Fruit fly (Drosophila melanogaster) whole organism, embryonic: Measurements from ENCODE around the gene CG7289.

Source experiments
- Abd-B ChIP-seq: fragments of 200-800 bp; sonication (Bioruptor generic); optimal IDR thresholded peaks from 2 replicates; lab custom pipeline; 2018; ENCODE audit warnings: missing biosample characterization, mild to moderate bottlenecking, missing genetic modification characterization, moderate library complexity
- CG10979 ChIP-seq: fragments of 200-800 bp; sonication (Bioruptor generic); optimal IDR thresholded peaks from 2 replicates; lab custom pipeline; 2018; ENCODE audit warnings: missing biosample characterization, mild to moderate bottlenecking, missing genetic modification characterization, moderate library complexity
- CG13296 ChIP-seq: fragments of 200-800 bp; sonication (Bioruptor generic); optimal IDR thresholded peaks from 3 replicates; lab custom pipeline; 2018; ENCODE audit warnings: missing biosample characterization, mild to moderate bottlenecking, missing genetic modification characterization
- CG13624 ChIP-seq: fragments of 200-800 bp; sonication (Bioruptor generic); optimal IDR thresholded peaks from 2 replicates; lab custom pipeline; 2016; ENCODE audit warnings: missing biosample characterization, missing genetic modification characterization
- CG14965 ChIP-seq: fragments of 200-800 bp; sonication (Bioruptor generic); optimal IDR thresholded peaks from 2 replicates; lab custom pipeline; 2016; ENCODE audit warnings: missing biosample characterization, missing genetic modification characterization, borderline replicate concordance
- CG15514 ChIP-seq: fragments of 200-800 bp; sonication (Bioruptor generic); optimal IDR thresholded peaks from 3 replicates; lab custom pipeline; 2017; ENCODE audit warnings: missing biosample characterization, missing genetic modification characterization, mild to moderate bottlenecking, moderate library complexity, missing genetic modification reagents
- CG17829 ChIP-seq: fragments of 200-800 bp; optimal IDR thresholded peaks from 2 replicates; lab custom pipeline; 2019; ENCODE audit warnings: missing biosample characterization, mild to moderate bottlenecking, missing genetic modification characterization, moderate library complexity
- CG6765 ChIP-seq: fragments of 200-800 bp; sonication (Bioruptor generic); optimal IDR thresholded peaks from 3 replicates; lab custom pipeline; 2017; ENCODE audit warnings: missing biosample characterization, mild to moderate bottlenecking, missing genetic modification characterization
- D19B ChIP-seq: fragments of 200-800 bp; sonication (Bioruptor generic); optimal IDR thresholded peaks from 2 replicates; lab custom pipeline; 2017; ENCODE audit warnings: missing biosample characterization, mild to moderate bottlenecking, missing genetic modification characterization
- Dbx ChIP-seq: fragments of 200-800 bp; sonication (Bioruptor generic); IDR thresholded peaks from 3 replicates; pipeline ENCODE4 v1.3.6; 2022; ENCODE audit warnings: missing biosample characterization, missing genetic modification characterization
- Dfd ChIP-seq, 2 experiments: fragments of >200 bp; optimal IDR thresholded peaks; 2 replicates each; lab custom pipeline; 2017; ENCODE audit warnings: missing biosample characterization in 2 of 2, missing genetic modification characterization in 2 of 2
- Doc3 ChIP-seq: fragments of 200-800 bp; sonication (Bioruptor generic); IDR thresholded peaks from 3 replicates; pipeline ENCODE4 v1.3.6; 2022; ENCODE audit warnings: missing biosample characterization, missing genetic modification characterization; ENCODE audit not compliant: partially characterized antibody
- Dp ChIP-seq: fragments of 200-800 bp; sonication (Bioruptor generic); optimal IDR thresholded peaks from 2 replicates; lab custom pipeline; 2018; ENCODE audit warnings: missing biosample characterization, mild to moderate bottlenecking, missing genetic modification characterization, moderate library complexity
- Drgx ChIP-seq: fragments of 200-800 bp; sonication (Bioruptor generic); IDR thresholded peaks from 2 replicates; pipeline ENCODE4 v1.3.6; 2022; ENCODE audit warnings: missing biosample characterization, missing genetic modification characterization
- Ets97D ChIP-seq: fragments of 200-800 bp; sonication (Bioruptor generic); optimal IDR thresholded peaks from 3 replicates; lab custom pipeline; 2016; ENCODE audit warnings: missing biosample characterization, missing genetic modification characterization
- Gug ChIP-seq: fragments of 200-800 bp; sonication (Bioruptor generic); IDR thresholded peaks from 4 replicates; pipeline ENCODE4 v1.3.6; 2022; ENCODE audit warnings: missing biosample characterization, missing genetic modification characterization
- H2.0 ChIP-seq: fragments of 200-800 bp; sonication (Bioruptor generic); IDR thresholded peaks from 2 replicates; pipeline ENCODE4 v1.3.6; 2022; ENCODE audit warnings: missing biosample characterization, missing genetic modification characterization
- Hr3 ChIP-seq: fragments of 200-800 bp; sonication (Bioruptor generic); optimal IDR thresholded peaks from 3 replicates; lab custom pipeline; 2016; ENCODE audit warnings: missing biosample characterization, missing genetic modification characterization
- MESR4 ChIP-seq: fragments of 200-800 bp; sonication (Bioruptor generic); optimal IDR thresholded peaks from 2 replicates; lab custom pipeline; 2018; ENCODE audit warnings: missing biosample characterization, mild to moderate bottlenecking, missing genetic modification characterization, moderate library complexity
- Nf-YC ChIP-seq: fragments of 200-800 bp; optimal IDR thresholded peaks from 3 replicates; lab custom pipeline; 2019; ENCODE audit warnings: missing biosample characterization, mild to moderate bottlenecking, missing genetic modification characterization, moderate library complexity
- Opbp ChIP-seq: fragments of 200-800 bp; sonication (Bioruptor generic); IDR thresholded peaks from 3 replicates; pipeline ENCODE4 v1.3.6; 2022; ENCODE audit warnings: missing biosample characterization, missing genetic modification characterization; ENCODE audit not compliant: partially characterized antibody
- Scr ChIP-seq: fragments of 200-800 bp; sonication (Bioruptor generic); IDR thresholded peaks from 2 replicates; pipeline ENCODE4 v1.3.6; 2022; ENCODE audit warnings: missing biosample characterization, missing genetic modification characterization; ENCODE audit not compliant: partially characterized antibody
- Xbp1 ChIP-seq: fragments of 200-800 bp; sonication (Bioruptor generic); optimal IDR thresholded peaks from 3 replicates; lab custom pipeline; 2016; ENCODE audit warnings: missing biosample characterization, mild to moderate bottlenecking, missing genetic modification characterization
- YL-1 ChIP-seq: fragments of 200-800 bp; sonication (Bioruptor generic); optimal IDR thresholded peaks from 3 replicates; lab custom pipeline; 2017; ENCODE audit warnings: missing biosample characterization, mild to moderate bottlenecking, missing genetic modification characterization
- cato ChIP-seq: fragments of 200-800 bp; sonication (Bioruptor generic); optimal IDR thresholded peaks from 2 replicates; lab custom pipeline; 2016; ENCODE audit warnings: missing biosample characterization, missing genetic modification characterization, borderline replicate concordance
- chinmo ChIP-seq: fragments of 200-800 bp; sonication (Bioruptor generic); IDR thresholded peaks from 4 replicates; pipeline ENCODE4 v1.3.6; 2022; ENCODE audit warnings: missing biosample characterization, missing genetic modification characterization; ENCODE audit not compliant: partially characterized antibody
- chn ChIP-seq: fragments of 200-800 bp; sonication (Bioruptor generic); optimal IDR thresholded peaks from 2 replicates; lab custom pipeline; 2016; ENCODE audit warnings: missing biosample characterization, missing genetic modification characterization
- ci ChIP-seq: fragments of 200-800 bp; sonication (Bioruptor generic); IDR thresholded peaks from 3 replicates; pipeline ENCODE4 v1.3.6; 2022; ENCODE audit warnings: missing biosample characterization, missing genetic modification characterization
- dan ChIP-seq: fragments of 200-800 bp; sonication (Bioruptor generic); IDR thresholded peaks from 2 replicates; pipeline ENCODE4 v1.3.6; 2022; ENCODE audit warnings: missing biosample characterization, missing genetic modification characterization
- grau ChIP-seq: fragments of 200-800 bp; optimal IDR thresholded peaks from 3 replicates; lab custom pipeline; 2019; ENCODE audit warnings: missing biosample characterization, mild to moderate bottlenecking, missing genetic modification characterization, moderate library complexity
- gsb ChIP-seq: fragments of 200-800 bp; sonication (Bioruptor generic); IDR thresholded peaks from 2 replicates; pipeline ENCODE4 v1.3.6; 2022; ENCODE audit warnings: missing biosample characterization, missing genetic modification characterization
- lilli ChIP-seq: fragments of 200-800 bp; sonication (Bioruptor generic); optimal IDR thresholded peaks from 3 replicates; lab custom pipeline; 2016; ENCODE audit warnings: missing biosample characterization, missing genetic modification characterization
- mld ChIP-seq: fragments of 200-800 bp; sonication (Bioruptor generic); IDR thresholded peaks from 3 replicates; pipeline ENCODE4 v1.3.6; 2022; ENCODE audit warnings: missing biosample characterization, missing genetic modification characterization; ENCODE audit not compliant: partially characterized antibody
- phol ChIP-seq: fragments of 200-800 bp; sonication (Bioruptor generic); optimal IDR thresholded peaks from 3 replicates; lab custom pipeline; 2018; ENCODE audit warnings: missing biosample characterization, mild to moderate bottlenecking, missing genetic modification characterization, moderate library complexity
- sc ChIP-seq, 3 experiments: fragments of >200 bp in 2 of 3; fragments of 200-800 bp in 1 of 3; sonication (Bioruptor generic) in 1 of 3; optimal IDR thresholded peaks; 2 replicates in 2 of 3; 3 replicates in 1 of 3; lab custom pipeline; 2017; ENCODE audit warnings: mild to moderate bottlenecking in 1 of 3, missing biosample characterization in 1 of 3, missing genetic modification characterization in 1 of 3, missing genetic modification reagents in 1 of 3
- slbo ChIP-seq: fragments of 200-800 bp; sonication (Bioruptor generic); IDR thresholded peaks from 2 replicates; pipeline ENCODE4 v1.3.6; 2022; ENCODE audit warnings: missing biosample characterization, missing genetic modification characterization
- slou ChIP-seq: fragments of 200-800 bp; sonication (Bioruptor generic); optimal IDR thresholded peaks from 3 replicates; lab custom pipeline; 2016; ENCODE audit warnings: missing biosample characterization, missing genetic modification characterization
- sqz ChIP-seq: fragments of 200-800 bp; sonication (Bioruptor generic); optimal IDR thresholded peaks from 3 replicates; lab custom pipeline; 2018; ENCODE audit warnings: missing biosample characterization, mild to moderate bottlenecking, missing genetic modification characterization
- trem ChIP-seq: fragments of 200-800 bp; optimal IDR thresholded peaks from 3 replicates; lab custom pipeline; 2019; ENCODE audit warnings: missing biosample characterization, mild to moderate bottlenecking, missing genetic modification characterization, moderate library complexity
- vvl ChIP-seq: fragments of 200-800 bp; sonication (Bioruptor generic); IDR thresholded peaks from 2 replicates; pipeline ENCODE4 v1.3.6; 2022; ENCODE audit warnings: missing biosample characterization, missing genetic modification characterization
- yki ChIP-seq: fragments of >200 bp; optimal IDR thresholded peaks from 3 replicates; lab custom pipeline; 2018

The CG7289 gene

DNA sequence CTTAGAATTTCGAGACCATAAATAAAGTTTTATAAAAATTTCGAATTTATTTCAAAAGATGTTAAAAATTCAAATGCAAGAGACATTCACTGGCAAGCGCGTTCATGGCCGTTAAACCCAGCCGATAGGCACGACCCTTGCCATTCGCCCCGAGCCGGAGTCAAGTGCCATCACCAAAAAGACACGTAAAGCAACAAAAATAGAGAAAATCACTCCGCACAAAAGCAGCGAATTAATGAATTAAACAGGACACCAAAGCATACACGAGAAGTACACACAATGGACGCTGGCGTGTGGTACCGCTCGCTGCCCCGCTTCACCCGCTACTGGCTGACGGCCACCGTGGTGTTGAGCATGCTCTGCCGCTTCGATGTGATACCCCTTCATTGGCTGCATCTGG is 8.1 kb upstream of the CG7289 start, which contains the start of gene Der-1 (continued):
- peak; percentile 92 for TF ChIP-seq Xbp1
- peak; percentile 88 for TF ChIP-seq Doc3 (GFP tag; lab: Robert Waterston, UW)
- peak; percentile 73; the same call in 1 of the 2 replicates for TF ChIP-seq vvl (GFP tag; lab: Robert Waterston, UW)
- TF ChIP-seq Dbx = 0 out of 3 replicates have a peak, but pooled peaks have one; percentile 11
- TF ChIP-seq CG10979 (tag; lab: Kevin White, UChicago) = no peak
- TF ChIP-seq yki (lab: Kevin White, UChicago) = peak; percentile 38
- no peak for TF ChIP-seq sc (optimal IDR thresholded peaks at IDR 0.05; lab: Kevin White, UChicago)
- no peak for TF ChIP-seq sc (GFP tag; optimal IDR thresholded peaks at IDR 0.05; lab: Kevin White, UChicago)
- no peak for TF ChIP-seq cato (GFP tag; lab: Kevin White, UChicago)
- TF ChIP-seq Opbp (GFP tag; lab: Robert Waterston, UW) = peak; percentile 94
- TF ChIP-seq lilli (GFP tag; lab: Kevin White, UChicago) = peak; percentile 7
- no peak for TF ChIP-seq sqz
- TF ChIP-seq chinmo (GFP tag; lab: Robert Waterston, UW) = peak; percentile 90
- TF ChIP-seq H2.0 = peak; percentile 15; the same call in 1 of the 2 replicates
- peak; percentile 64; the same call in 1 of the 3 replicates for TF ChIP-seq mld (GFP tag; lab: Robert Waterston, UW)
- TF ChIP-seq Ets97D (GFP tag; lab: Kevin White, UChicago) = peak; percentile 60
- TF ChIP-seq grau (tag; lab: Kevin White, UChicago) = no peak
- TF ChIP-seq ci = peak; percentile 32; the same call in 1 of the 3 replicates
- TF ChIP-seq CG15514 (GFP tag; lab: Kevin White, UChicago) = peak; percentile 43
- no peak for TF ChIP-seq CG6765 (GFP tag; lab: Kevin White, UChicago)
- peak; percentile 96 for TF ChIP-seq MESR4 (GFP tag; lab: Kevin White, UChicago)
- no peak for TF ChIP-seq chn (GFP tag; lab: Kevin White, UChicago)
- no peak for TF ChIP-seq dan (GFP tag; lab: Robert Waterston, UW)
- TF ChIP-seq gsb (GFP tag; lab: Robert Waterston, UW) = no peak
- TF ChIP-seq Gug = peak; percentile 47; the same call in 2 of the 4 replicates
- TF ChIP-seq CG13624 (GFP tag; lab: Kevin White, UChicago) = peak; percentile 23
- TF ChIP-seq CG14965 (GFP tag; lab: Kevin White, UChicago) = no peak
- peak; percentile 63 for TF ChIP-seq D19B (GFP tag; lab: Kevin White, UChicago)
- TF ChIP-seq slbo (GFP tag; lab: Robert Waterston, UW) = peak; percentile 29; the same call in 1 of the 2 replicates
- no peak for TF ChIP-seq Drgx
- peak; percentile 43 for TF ChIP-seq Nf-YC
- TF ChIP-seq Hr3 (GFP tag; lab: Kevin White, UChicago) = no peak
- peak; percentile 56 for TF ChIP-seq Abd-B (GFP tag; lab: Kevin White, UChicago)
- TF ChIP-seq trem (tag; lab: Kevin White, UChicago) = peak; percentile 18
- peak; percentile 82 for TF ChIP-seq YL-1 (GFP tag; lab: Kevin White, UChicago)
- peak; percentile 70 for TF ChIP-seq Dp (GFP tag; lab: Kevin White, UChicago)
- no peak for TF ChIP-seq slou (GFP tag; lab: Kevin White, UChicago)
- peak; percentile 9 for TF ChIP-seq CG17829 (tag; lab: Kevin White, UChicago)
- peak; percentile 91 for TF ChIP-seq Scr (GFP tag; lab: Robert Waterston, UW)
- TF ChIP-seq phol (tag; lab: Kevin White, UChicago) = peak; percentile 43

DNA sequence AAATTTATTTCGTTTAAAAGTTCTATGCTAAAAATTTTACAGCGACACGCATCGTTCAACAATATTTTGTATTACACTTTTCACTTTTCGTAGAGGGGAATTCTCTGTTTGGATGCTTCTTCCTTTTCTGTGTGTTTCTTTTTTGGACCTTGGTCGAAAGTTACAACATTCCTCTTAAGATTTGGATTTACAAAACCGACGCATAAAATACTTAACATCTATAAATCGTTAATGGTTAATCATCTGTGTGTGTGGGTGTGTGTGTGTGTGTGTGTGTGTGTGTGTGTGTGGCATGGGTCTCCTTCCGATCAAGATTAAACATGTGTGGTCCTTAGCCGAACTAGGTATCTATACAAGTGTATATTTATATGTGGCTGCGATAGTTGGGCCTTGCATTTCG is 6.5 kb upstream of the CG7289 start:
- TF ChIP-seq CG13296 (GFP tag; lab: Kevin White, UChicago) (no peak), Dfd (GFP tag; optimal IDR thresholded peaks at IDR 0.05; lab: Kevin White, UChicago) (peak in 1 of 2 experiments; percentile 26)
- TF ChIP-seq, all 482 proteins: peak for 1
